Fruit fly (Drosophila melanogaster): ENCODE measurements around the gene ringer.

ringer gene

dm6 chr3L:16327776-16328175, 31.5 kb downstream of the ringer start, which contains the start of gene CG13038 (continued):
- TF ChIP-seq prd (optimal IDR thresholded peaks at IDR 0.05) (no peak), prd (GFP tag; IDR thresholded peaks at IDR 0.05) (no peak), CG12219 (GFP tag; optimal IDR thresholded peaks at IDR 0.05) (no peak), CG31365 (tag; optimal IDR thresholded peaks at IDR 0.05) (no peak), CG9215 (GFP tag; IDR thresholded peaks at IDR 0.05) (no peak), Lim3 (GFP tag; IDR thresholded peaks at IDR 0.05) (no peak), so (GFP tag; IDR thresholded peaks at IDR 0.05) (no peak), CG8944 (GFP tag; optimal IDR thresholded peaks at IDR 0.05) (no peak), CG11723 (GFP tag; optimal IDR thresholded peaks at IDR 0.05) (no peak), kni (GFP tag; optimal IDR thresholded peaks at IDR 0.05) (no peak), CG3163 (GFP tag; optimal IDR thresholded peaks at IDR 0.05) (no peak), MTF-1 (GFP tag; optimal IDR thresholded peaks at IDR 0.05; ENCODE audit: borderline replicate concordance) (no peak), NFAT (GFP tag; IDR thresholded peaks at IDR 0.05) (peak; percentile 39; the same call in 1 of the 2 replicates), klu (GFP tag; IDR thresholded peaks at IDR 0.05) (no peak), lmd (GFP tag; IDR thresholded peaks at IDR 0.05) (peak; percentile 13; the same call in 1 of the 2 replicates), Eip74EF (GFP tag; optimal IDR thresholded peaks at IDR 0.05) (no peak), sqz (GFP tag; optimal IDR thresholded peaks at IDR 0.05) (peak; percentile 6), tx (GFP tag; optimal IDR thresholded peaks at IDR 0.05) (no peak), CG13894 (tag; optimal IDR thresholded peaks at IDR 0.05) (no peak), BtbVII (GFP tag; optimal IDR thresholded peaks at IDR 0.05) (no peak), luna (GFP tag; optimal IDR thresholded peaks at IDR 0.05) (no peak), CG10147 (GFP tag; optimal IDR thresholded peaks at IDR 0.05) (no peak), en (GFP tag; optimal IDR thresholded peaks at IDR 0.05) (no peak), sna (GFP tag; IDR thresholded peaks at IDR 0.05; ENCODE audit: partially characterized antibody) (no peak), Tbp (GFP tag; optimal IDR thresholded peaks at IDR 0.05) (no peak), CG11560 (tag; IDR thresholded peaks at IDR 0.05) (no peak), CG14710 (tag; optimal IDR thresholded peaks at IDR 0.05) (no peak), grn (GFP tag; optimal IDR thresholded peaks at IDR 0.05) (no peak), eve (GFP tag; optimal IDR thresholded peaks at IDR 0.05) (no peak), Deaf1 (tag; optimal IDR thresholded peaks at IDR 0.05) (no peak), gcm (GFP tag; optimal IDR thresholded peaks at IDR 0.05) (no peak), Nf-YC (tag; optimal IDR thresholded peaks at IDR 0.05) (no peak), gsb-n (tag; optimal IDR thresholded peaks at IDR 0.05) (no peak), bowl (GFP tag; IDR thresholded peaks at IDR 0.05) (0 out of 2 replicates have a peak, but pooled peaks have one; percentile 10), CG3838 (GFP tag; optimal IDR thresholded peaks at IDR 0.05) (no peak), MBD-R2 (GFP tag; IDR thresholded peaks at IDR 0.05) (no peak), ERR (GFP tag; optimal IDR thresholded peaks at IDR 0.05) (no peak), CG4730 (GFP tag; IDR thresholded peaks at IDR 0.05) (no peak), Dref (GFP tag; IDR thresholded peaks at IDR 0.05) (0 out of 2 replicates have a peak, but pooled peaks have one; percentile 13), CG13287 (GFP tag; IDR thresholded peaks at IDR 0.05; ENCODE audit: partially characterized antibody) (no peak), CG12299 (tag; optimal IDR thresholded peaks at IDR 0.05) (no peak), E2f1 (GFP tag; IDR thresholded peaks at IDR 0.05) (no peak), dimm (GFP tag; IDR thresholded peaks at IDR 0.05) (no peak), sob (GFP tag; IDR thresholded peaks at IDR 0.05) (no peak), ind (GFP tag; optimal IDR thresholded peaks at IDR 0.05) (no peak), CG1603 (tag; optimal IDR thresholded peaks at IDR 0.05) (no peak), emc (GFP tag; optimal IDR thresholded peaks at IDR 0.05) (no peak), ato (GFP tag; IDR thresholded peaks at IDR 0.05; ENCODE audit: partially characterized antibody) (no peak), CG18619 (GFP tag; optimal IDR thresholded peaks at IDR 0.05) (no peak), scrt (GFP tag; optimal IDR thresholded peaks at IDR 0.05) (no peak), CG14441 (GFP tag; IDR thresholded peaks at IDR 0.05) (peak; percentile 57)

All from whole organism, embryonic.